Worm (Caenorhabditis elegans): ENCODE data around the gene K09C6.10.

DNA sequence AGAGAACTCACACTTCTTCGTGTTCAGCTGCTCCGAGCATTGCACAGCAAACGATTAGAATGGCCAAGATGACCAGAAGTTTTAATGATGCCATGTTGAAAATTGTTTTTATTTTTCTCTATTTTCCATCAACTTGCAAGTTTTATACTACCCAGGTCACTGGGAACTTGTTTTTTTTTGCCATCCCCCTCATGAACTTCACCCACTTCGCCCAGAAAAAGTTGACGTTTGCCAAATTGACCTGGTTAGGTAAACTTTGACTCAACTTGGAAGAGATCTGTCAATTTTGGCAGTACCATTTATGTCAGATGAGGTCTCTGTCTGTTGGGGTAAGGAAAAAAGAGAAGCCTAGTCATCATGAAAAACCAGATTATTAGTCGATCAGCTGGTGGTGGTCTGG is 26.1 kb upstream of the K09C6.10 start, which contains the start of gene R13D11.10:
- no peak for TF ChIP-seq T22C8.4 (GFP tag; IDR thresholded peaks at IDR 0.05)
- no peak for TF ChIP-seq ref-1 (GFP tag; conservative IDR thresholded peaks at IDR 0.05)
- no peak for TF ChIP-seq tab-1 (GFP tag; IDR thresholded peaks at IDR 0.05)
- TF ChIP-seq klf-2 (GFP tag; conservative IDR thresholded peaks at IDR 0.05): no peak
- TF ChIP-seq cog-1 (tag; optimal IDR thresholded peaks at IDR 0.05): no peak
- TF ChIP-seq flt-1 (GFP tag; IDR thresholded peaks at IDR 0.05): no peak
- no peak for TF ChIP-seq ztf-29 (GFP tag; IDR thresholded peaks at IDR 0.05)
- TF ChIP-seq med-1 (GFP tag; optimal IDR thresholded peaks at IDR 0.05; ENCODE audit: insufficient read depth): no peak
